Fruit fly (Drosophila melanogaster) Kc167 (cell line): ENCODE data around the gene TyrR.

ENCODE experiments used
- Myc ChIP-seq: fragments of >200 bp; optimal IDR thresholded peaks from 2 replicates; lab custom pipeline; 2017; ENCODE audit warnings: missing external identifiers
- Sin3A ChIP-seq: fragments of >200 bp; optimal IDR thresholded peaks from 2 replicates; lab custom pipeline; 2018; ENCODE audit warnings: missing external identifiers
- h ChIP-seq: fragments of >200 bp; optimal IDR thresholded peaks from 3 replicates; lab custom pipeline; 2018; ENCODE audit warnings: missing external identifiers
- psq ChIP-seq: fragments of >200 bp; optimal IDR thresholded peaks from 2 replicates; lab custom pipeline; 2017; ENCODE audit warnings: missing external identifiers

DNA sequence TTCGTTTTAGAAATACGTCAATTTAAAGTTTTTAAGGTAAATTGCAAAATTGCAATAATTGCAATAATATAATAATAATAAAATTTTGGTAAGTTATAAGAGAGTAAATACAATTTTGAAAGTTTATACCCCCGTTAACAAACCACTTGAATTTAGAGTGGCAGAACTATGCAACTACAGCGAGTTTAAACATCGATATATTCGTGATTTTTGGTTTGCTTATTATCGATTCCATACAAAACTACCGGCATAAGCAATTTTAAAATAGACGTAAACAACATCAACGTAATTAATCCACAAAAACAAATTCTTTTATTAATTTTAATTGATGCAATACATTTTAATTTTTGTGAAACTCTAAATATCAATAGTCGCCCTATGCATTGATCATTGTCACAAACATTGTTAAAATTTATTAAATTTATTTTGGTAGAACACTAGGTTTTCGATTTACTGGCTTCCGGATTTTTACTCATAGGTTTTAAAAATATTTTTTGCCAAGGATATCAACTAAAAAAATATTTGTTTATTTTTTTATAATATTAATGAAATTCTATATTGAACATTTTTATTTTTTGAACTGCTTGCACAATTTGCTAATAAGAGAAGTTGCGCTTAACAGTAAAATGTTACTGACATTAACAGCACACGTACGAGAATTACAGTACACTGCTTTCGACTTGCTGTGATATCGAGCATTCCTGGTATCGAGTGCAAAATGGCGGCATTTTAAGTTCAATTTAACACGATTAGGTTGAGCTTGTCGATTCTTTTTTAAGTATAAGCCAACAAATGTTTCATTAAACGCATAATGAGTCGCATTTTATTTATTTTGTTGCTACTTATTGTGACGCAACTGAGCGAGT, 44.0 kb downstream of the TyrR start, which contains the start of gene Pxt:
- TF ChIP-seq Sin3A: no peak
- TF ChIP-seq Myc: no peak
- TF ChIP-seq psq: no peak
- no peak for TF ChIP-seq h (lab: Kevin White, UChicago)
